Fruit fly (Drosophila melanogaster) S2 (cell line): ENCODE results near the gene CG45101.

ENCODE experiments used
- CG8478 ChIP-seq: fragments of >200 bp; optimal IDR thresholded peaks from 2 replicates; lab custom pipeline; 2018
- CTCF ChIP-seq, 2 experiments: fragments of >200 bp; optimal IDR thresholded peaks; 2 replicates each; lab custom pipeline; 2018

DNA sequence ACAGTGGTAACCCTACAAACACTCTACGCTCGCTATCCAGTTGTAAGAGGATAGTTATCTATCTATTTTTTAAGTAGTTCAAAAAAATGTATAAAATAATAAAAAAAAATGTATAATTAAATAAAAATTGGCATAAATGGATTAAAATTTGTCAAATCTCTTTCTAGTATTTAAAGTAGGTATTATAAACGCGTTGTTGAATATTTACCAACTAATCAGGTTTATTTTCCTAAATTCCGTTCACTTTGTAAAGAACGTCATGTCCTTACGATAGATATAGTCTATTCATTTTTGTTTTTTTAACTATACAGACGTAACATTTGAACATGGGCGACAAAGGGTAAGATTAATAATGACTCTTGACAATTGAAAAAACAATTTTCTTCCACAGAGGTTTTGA lies 37.5 kb upstream of the CG45101 start, which contains the start of gene CG32081:
- TF ChIP-seq CTCF (optimal IDR thresholded peaks at IDR 0.05; lab: Kevin White, UChicago) (no peak), CG8478 (no peak)
